Fruit fly (Drosophila melanogaster) whole organism, prepupa: Measurements from ENCODE around the gene CG10035.
A peak's percentile ranks its signal among the peaks of the same experiment; 100 is the strongest.

ENCODE experiments used
- Blimp-1 ChIP-seq: fragments of 200-800 bp; sonication (Bioruptor generic); optimal IDR thresholded peaks from 3 replicates; lab custom pipeline; 2017; ENCODE audit warnings: missing biosample characterization, missing genetic modification characterization, mild to moderate bottlenecking, moderate library complexity, missing genetic modification reagents
- CG11762 ChIP-seq: fragments of 200-800 bp; sonication (Bioruptor generic); optimal IDR thresholded peaks from 3 replicates; lab custom pipeline; 2016; ENCODE audit warnings: missing biosample characterization, missing genetic modification characterization; ENCODE audit not compliant: insufficient read depth
- CG11902 ChIP-seq: fragments of 200-800 bp; sonication (Bioruptor generic); optimal IDR thresholded peaks from 3 replicates; lab custom pipeline; 2016; ENCODE audit warnings: missing biosample characterization, missing genetic modification characterization
- CG15336 ChIP-seq: fragments of 200-800 bp; sonication (Bioruptor generic); IDR thresholded peaks from 2 replicates; pipeline ENCODE4 v1.3.6; 2022; ENCODE audit warnings: missing biosample characterization, missing genetic modification characterization
- CG1621 ChIP-seq: fragments of 200-800 bp; sonication (Bioruptor generic); optimal IDR thresholded peaks from 3 replicates; lab custom pipeline; 2018; ENCODE audit warnings: missing biosample characterization, mild to moderate bottlenecking, missing genetic modification characterization
- CG16779 ChIP-seq: fragments of 200-800 bp; sonication (Bioruptor generic); optimal IDR thresholded peaks from 3 replicates; lab custom pipeline; 2017; ENCODE audit warnings: missing biosample characterization, mild to moderate bottlenecking, missing genetic modification characterization
- CG3032 ChIP-seq: fragments of 200-800 bp; optimal IDR thresholded peaks from 2 replicates; lab custom pipeline; 2019; ENCODE audit warnings: missing biosample characterization, mild to moderate bottlenecking, missing genetic modification characterization, moderate library complexity
- CG31627 ChIP-seq: fragments of 200-800 bp; sonication (Bioruptor generic); optimal IDR thresholded peaks from 3 replicates; lab custom pipeline; 2016; ENCODE audit warnings: missing biosample characterization, missing genetic modification characterization
- CG32006 ChIP-seq: fragments of 200-800 bp; sonication (Bioruptor generic); optimal IDR thresholded peaks from 3 replicates; lab custom pipeline; 2017; ENCODE audit warnings: missing biosample characterization, mild to moderate bottlenecking, missing genetic modification characterization
- CG34406 ChIP-seq: fragments of 200-800 bp; sonication (Bioruptor generic); optimal IDR thresholded peaks from 3 replicates; lab custom pipeline; 2016; ENCODE audit warnings: missing biosample characterization, missing genetic modification characterization
- CG3919 ChIP-seq: fragments of 200-800 bp; sonication (Bioruptor generic); optimal IDR thresholded peaks from 3 replicates; lab custom pipeline; 2016; ENCODE audit warnings: missing biosample characterization, missing genetic modification characterization
- CG4318 ChIP-seq: fragments of 200-800 bp; sonication (Bioruptor generic); optimal IDR thresholded peaks from 3 replicates; lab custom pipeline; 2017; ENCODE audit warnings: missing biosample characterization, mild to moderate bottlenecking, missing genetic modification characterization
- CG6163 ChIP-seq: fragments of 200-800 bp; sonication (Bioruptor generic); IDR thresholded peaks from 3 replicates; pipeline ENCODE4 v1.3.6; 2022; ENCODE audit warnings: missing biosample characterization, missing genetic modification characterization
- CG6276 ChIP-seq: fragments of 200-800 bp; sonication (Bioruptor generic); optimal IDR thresholded peaks from 2 replicates; lab custom pipeline; 2017; ENCODE audit warnings: missing biosample characterization, mild to moderate bottlenecking, missing genetic modification characterization
- CG6792 ChIP-seq: fragments of 200-800 bp; sonication (Bioruptor generic); optimal IDR thresholded peaks from 3 replicates; lab custom pipeline; 2016; ENCODE audit warnings: missing biosample characterization, missing genetic modification characterization
- CG6808 ChIP-seq: fragments of 200-800 bp; sonication (Bioruptor generic); optimal IDR thresholded peaks from 3 replicates; lab custom pipeline; 2017; ENCODE audit warnings: missing biosample characterization, missing genetic modification characterization, mild to moderate bottlenecking, moderate library complexity, missing genetic modification reagents
- CG6854 ChIP-seq: fragments of 200-800 bp; sonication (Bioruptor generic); optimal IDR thresholded peaks from 2 replicates; lab custom pipeline; 2017; ENCODE audit warnings: missing biosample characterization, mild to moderate bottlenecking, missing genetic modification characterization
- CG7368 ChIP-seq: fragments of 200-800 bp; sonication (Bioruptor generic); optimal IDR thresholded peaks from 3 replicates; lab custom pipeline; 2016; ENCODE audit warnings: missing biosample characterization, missing genetic modification characterization
- CG8119 ChIP-seq: fragments of 200-800 bp; sonication (Bioruptor generic); IDR thresholded peaks from 3 replicates; pipeline ENCODE4 v1.3.6; 2022; ENCODE audit warnings: missing biosample characterization, missing genetic modification characterization
- CG8319 ChIP-seq: fragments of 200-800 bp; sonication (Bioruptor generic); optimal IDR thresholded peaks from 3 replicates; lab custom pipeline; 2016; ENCODE audit warnings: missing biosample characterization, missing genetic modification characterization
- CG9139 ChIP-seq: fragments of 200-800 bp; sonication (Bioruptor generic); optimal IDR thresholded peaks from 3 replicates; lab custom pipeline; 2017; ENCODE audit warnings: missing biosample characterization, mild to moderate bottlenecking, missing genetic modification characterization
- Eip78C ChIP-seq: fragments of 200-800 bp; sonication (Bioruptor generic); peaks from one replicate; lab custom pipeline; 2016; ENCODE audit warnings: missing biosample characterization, missing genetic modification characterization
- Eip93F ChIP-seq: fragments of 200-800 bp; sonication (Bioruptor generic); optimal IDR thresholded peaks from 2 replicates; lab custom pipeline; 2016; ENCODE audit warnings: missing biosample characterization, mild to moderate bottlenecking, missing genetic modification characterization
- Ets21C ChIP-seq: fragments of 200-800 bp; sonication (Bioruptor generic); optimal IDR thresholded peaks from 3 replicates; lab custom pipeline; 2016; ENCODE audit warnings: missing biosample characterization, missing genetic modification characterization
- Hr39 ChIP-seq: fragments of 200-800 bp; sonication (Bioruptor generic); optimal IDR thresholded peaks from 2 replicates; lab custom pipeline; 2016; ENCODE audit warnings: missing biosample characterization, missing genetic modification characterization
- Met ChIP-seq: fragments of 200-800 bp; sonication (Bioruptor generic); optimal IDR thresholded peaks from 3 replicates; lab custom pipeline; 2016; ENCODE audit warnings: missing biosample characterization, missing genetic modification characterization
- OdsH ChIP-seq: fragments of 200-800 bp; sonication (Bioruptor generic); optimal IDR thresholded peaks from 3 replicates; lab custom pipeline; 2016; ENCODE audit warnings: missing biosample characterization, missing genetic modification characterization
- Smox ChIP-seq: fragments of 200-800 bp; sonication (Bioruptor generic); optimal IDR thresholded peaks from 3 replicates; lab custom pipeline; 2016; ENCODE audit warnings: missing biosample characterization, missing genetic modification characterization
- Sox102F ChIP-seq: fragments of 200-800 bp; sonication (Bioruptor generic); optimal IDR thresholded peaks from 2 replicates; lab custom pipeline; 2016; ENCODE audit warnings: missing biosample characterization, mild to moderate bottlenecking, missing genetic modification characterization
- Sox15 ChIP-seq: fragments of 200-800 bp; sonication (Bioruptor generic); optimal IDR thresholded peaks from 3 replicates; lab custom pipeline; 2016; ENCODE audit warnings: missing biosample characterization, missing genetic modification characterization
- achi ChIP-seq: fragments of 200-800 bp; sonication (Bioruptor generic); optimal IDR thresholded peaks from 3 replicates; lab custom pipeline; 2016; ENCODE audit warnings: missing biosample characterization, missing genetic modification characterization
- acj6 ChIP-seq: fragments of 200-800 bp; sonication (Bioruptor generic); optimal IDR thresholded peaks from 3 replicates; lab custom pipeline; 2016; ENCODE audit warnings: missing biosample characterization, missing genetic modification characterization
- eg ChIP-seq: fragments of 200-800 bp; sonication (Bioruptor generic); IDR thresholded peaks from 3 replicates; pipeline ENCODE4 v1.3.6; 2022; ENCODE audit warnings: missing biosample characterization, missing genetic modification characterization
- esn ChIP-seq: fragments of 200-800 bp; sonication (Bioruptor generic); optimal IDR thresholded peaks from 2 replicates; lab custom pipeline; 2016; ENCODE audit warnings: missing biosample characterization, mild to moderate bottlenecking, missing genetic modification characterization, moderate library complexity
- fd59A ChIP-seq: fragments of 200-800 bp; sonication (Bioruptor generic); optimal IDR thresholded peaks from 2 replicates; lab custom pipeline; 2017; ENCODE audit warnings: missing biosample characterization, mild to moderate bottlenecking, missing genetic modification characterization, missing genetic modification reagents
- net ChIP-seq: fragments of 200-800 bp; sonication (Bioruptor generic); optimal IDR thresholded peaks from 3 replicates; lab custom pipeline; 2016; ENCODE audit warnings: missing biosample characterization, missing genetic modification characterization
- salr ChIP-seq, 2 experiments: fragments of 200-800 bp; sonication (Bioruptor generic); optimal IDR thresholded peaks; 3 replicates each; lab custom pipeline; 2016 to 2018; ENCODE audit warnings: missing biosample characterization in 2 of 2, missing genetic modification characterization in 2 of 2, mild to moderate bottlenecking in 1 of 2
- spab ChIP-seq: fragments of 200-800 bp; sonication (Bioruptor generic); optimal IDR thresholded peaks from 2 replicates; lab custom pipeline; 2017; ENCODE audit warnings: missing biosample characterization, mild to moderate bottlenecking, missing genetic modification characterization, missing genetic modification reagents
- ss ChIP-seq, 2 experiments: fragments of 200-800 bp; sonication (Bioruptor generic); optimal IDR thresholded peaks; 2 replicates in 1 of 2; 3 replicates in 1 of 2; lab custom pipeline; 2017 to 2018; ENCODE audit warnings: mild to moderate bottlenecking in 2 of 2, missing biosample characterization in 2 of 2, missing genetic modification characterization in 2 of 2, moderate library complexity in 1 of 2
- svp ChIP-seq: fragments of 200-800 bp; sonication (Bioruptor generic); peaks from one replicate; lab custom pipeline; 2016; ENCODE audit warnings: missing biosample characterization, missing genetic modification characterization
- vri ChIP-seq: fragments of 200-800 bp; sonication (Bioruptor generic); optimal IDR thresholded peaks from 3 replicates; lab custom pipeline; 2016; ENCODE audit warnings: missing biosample characterization, mild to moderate bottlenecking, missing genetic modification characterization

Gene CG10035

DNA sequence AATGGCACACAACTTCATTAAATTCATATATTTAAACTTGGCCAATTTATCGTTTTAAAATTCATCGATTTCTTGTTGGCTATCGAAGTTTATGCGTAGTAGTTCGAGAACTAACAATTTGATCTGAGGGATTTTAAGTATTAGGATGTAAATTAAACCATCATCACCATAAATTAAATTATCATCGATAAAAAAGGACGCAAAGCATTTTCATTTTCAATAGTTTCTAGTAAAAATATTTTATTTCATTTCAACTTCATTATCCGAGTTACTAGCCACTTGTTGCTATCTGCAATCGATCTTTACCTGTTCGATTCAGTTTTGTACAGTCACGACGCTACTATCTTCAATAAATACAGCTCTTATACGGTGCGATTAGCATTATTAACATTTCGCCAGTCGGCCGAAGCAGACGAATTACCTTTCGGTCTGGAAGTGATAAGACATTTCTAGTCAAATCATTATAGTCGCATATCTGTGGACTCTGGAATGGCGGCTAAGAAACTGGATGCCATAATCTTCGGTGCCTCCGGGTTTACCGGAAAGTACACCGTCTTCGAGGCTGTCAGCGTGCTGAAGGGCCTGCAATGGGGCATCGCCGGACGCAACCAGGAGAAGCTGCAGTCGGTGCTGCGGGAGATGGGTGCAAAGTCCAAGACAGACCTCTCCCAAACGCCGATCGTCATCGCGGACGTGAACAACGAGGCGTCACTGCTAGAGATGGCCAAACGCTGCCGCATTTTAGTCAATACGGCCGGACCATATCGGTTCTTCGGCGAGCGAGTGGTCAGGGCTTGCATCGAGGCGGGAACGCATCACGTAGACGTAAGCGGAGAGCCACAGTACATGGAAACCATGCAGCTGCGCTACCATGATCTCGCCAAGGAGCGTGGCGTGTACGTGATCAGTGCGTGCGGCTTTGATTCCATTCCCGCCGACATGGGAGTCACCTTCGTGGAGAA, 24.0 kb upstream of the CG10035 start, which contains the start of gene CG5167 (continued):
- no peak for TF ChIP-seq CG8319 (GFP tag; lab: Kevin White, UChicago)
- TF ChIP-seq CG6854 (GFP tag; lab: Kevin White, UChicago), result peak; percentile 59
- peak; percentile 54 for TF ChIP-seq spab (GFP tag; lab: Kevin White, UChicago)
- peak; percentile 46 for TF ChIP-seq Sox102F
- peak; percentile 59 for TF ChIP-seq CG8119 (GFP tag; lab: Robert Waterston, UW)
- TF ChIP-seq ss (GFP tag; optimal IDR thresholded peaks at IDR 0.05; lab: Kevin White, UChicago), result peak; percentile 84 to 89
- peak; percentile 50 for TF ChIP-seq CG11762 (GFP tag; lab: Kevin White, UChicago)
- TF ChIP-seq CG7368, result no peak
- TF ChIP-seq CG3032, result peak; percentile 7
- TF ChIP-seq Sox15 (GFP tag; lab: Kevin White, UChicago), result no peak
- TF ChIP-seq, all 60 proteins: peak for 38

DNA sequence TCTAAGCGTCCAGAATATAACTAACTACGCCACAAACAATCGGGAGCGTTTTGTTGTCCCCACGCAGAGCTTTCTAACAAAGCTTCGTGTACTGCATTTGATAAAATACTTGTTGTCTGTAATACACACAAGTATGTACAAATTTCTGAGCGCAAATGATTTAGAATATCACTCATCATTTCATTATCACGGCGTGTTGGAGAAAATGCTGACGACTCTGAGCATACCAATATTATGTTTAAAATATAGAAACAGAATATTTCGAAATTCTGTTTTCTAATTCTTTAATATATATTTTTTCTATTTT, 23.4 kb upstream of the CG10035 start, which contains the start of gene Cyp9f2:
Cyp9f2 (minus strand) TSS at position 101 of the 307 bp plus-strand sequence.
- TF ChIP-seq net (GFP tag; lab: Kevin White, UChicago), result no peak
- no peak for TF ChIP-seq Smox
- no peak for TF ChIP-seq eg
- no peak for TF ChIP-seq CG3919 (GFP tag; lab: Kevin White, UChicago)
- TF ChIP-seq acj6 (GFP tag; lab: Kevin White, UChicago), result no peak
- TF ChIP-seq OdsH (GFP tag; lab: Kevin White, UChicago), result no peak
- TF ChIP-seq salr (GFP tag; optimal IDR thresholded peaks at IDR 0.05; lab: Kevin White, UChicago), result no peak
- no peak for TF ChIP-seq CG8119 (GFP tag; lab: Robert Waterston, UW)
- TF ChIP-seq CG1621, result no peak
- no peak for TF ChIP-seq Eip78C (GFP tag; lab: Kevin White, UChicago)
- TF ChIP-seq CG6276, result no peak

DNA sequence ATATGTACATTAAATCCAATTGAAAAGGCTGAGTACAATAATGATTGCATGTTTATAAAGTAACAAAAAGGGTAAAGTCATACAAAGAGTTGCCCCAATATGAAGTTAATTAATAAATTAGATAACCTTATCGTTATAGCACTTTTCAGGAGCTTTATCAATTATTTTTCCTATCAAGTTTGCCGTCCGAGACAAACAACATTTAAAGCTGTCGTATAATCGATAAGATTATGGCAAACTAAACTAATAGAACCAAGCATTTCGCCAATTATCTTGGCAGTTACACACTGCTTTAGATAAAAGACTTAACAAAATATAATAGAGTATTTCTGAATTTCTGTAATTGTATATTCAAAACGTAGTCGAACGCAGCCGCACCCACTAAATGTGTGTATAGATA, 22.6 kb upstream of the CG10035 start:
- peak; percentile 18 for TF ChIP-seq vri (GFP tag; lab: Kevin White, UChicago)
- peak; percentile 26 for TF ChIP-seq Eip93F (GFP tag; lab: Kevin White, UChicago)
- no peak for TF ChIP-seq Ets21C (GFP tag; lab: Kevin White, UChicago)

DNA sequence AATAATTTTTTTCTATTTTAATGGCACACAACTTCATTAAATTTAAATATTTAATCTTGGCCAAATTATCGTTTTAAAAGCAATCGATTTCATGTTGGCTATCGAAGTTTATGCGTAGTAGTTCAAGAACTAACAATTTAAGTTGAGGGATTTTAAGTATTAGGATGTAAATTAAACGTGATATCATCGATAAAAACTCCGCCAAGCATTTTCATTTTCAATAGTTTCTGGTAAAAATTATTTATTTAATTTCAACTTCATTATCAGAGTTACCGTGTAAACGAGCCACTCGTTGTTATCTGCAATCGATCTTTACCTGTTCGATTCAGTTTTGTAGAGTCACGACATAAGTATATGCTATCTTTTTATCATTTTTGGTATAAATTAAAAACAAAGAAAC, 20.4 kb upstream of the CG10035 start:
- peak; percentile 93 for TF ChIP-seq Blimp-1
- TF ChIP-seq CG6808 (GFP tag; lab: Kevin White, UChicago), result peak; percentile 95
- TF ChIP-seq CG6792, result peak; percentile 96
- TF ChIP-seq CG6163 (GFP tag; lab: Robert Waterston, UW), result peak; percentile 100
- peak; percentile 88 for TF ChIP-seq CG4318
- TF ChIP-seq eg, result peak; percentile 98
- peak; percentile 96 for TF ChIP-seq CG31627 (GFP tag; lab: Kevin White, UChicago)
- peak; percentile 90 for TF ChIP-seq Sox15 (GFP tag; lab: Kevin White, UChicago)
- TF ChIP-seq achi (GFP tag; lab: Kevin White, UChicago), result peak; percentile 94
- TF ChIP-seq CG7368, result peak; percentile 98
- peak; percentile 96 for TF ChIP-seq CG9139 (GFP tag; lab: Kevin White, UChicago)
- peak; percentile 95 for TF ChIP-seq vri (GFP tag; lab: Kevin White, UChicago)
- TF ChIP-seq CG6276, result peak; percentile 94
- peak; percentile 99 for TF ChIP-seq Eip78C (GFP tag; lab: Kevin White, UChicago)
- TF ChIP-seq CG34406, result peak; percentile 97
- peak; percentile 91 for TF ChIP-seq fd59A (GFP tag; lab: Kevin White, UChicago)
- peak; percentile 92 for TF ChIP-seq CG16779 (tag; lab: Kevin White, UChicago)
- peak; percentile 92 for TF ChIP-seq Ets21C (GFP tag; lab: Kevin White, UChicago)
- TF ChIP-seq Eip93F (GFP tag; lab: Kevin White, UChicago), result peak; percentile 96
- peak; percentile 92 for TF ChIP-seq CG32006 (GFP tag; lab: Kevin White, UChicago)
- TF ChIP-seq CG15336, result peak; percentile 95
- peak; percentile 97 for TF ChIP-seq Met (GFP tag; lab: Kevin White, UChicago)
- peak; percentile 98 for TF ChIP-seq spab (GFP tag; lab: Kevin White, UChicago)
- TF ChIP-seq Hr39 (GFP tag; lab: Kevin White, UChicago), result peak; percentile 94
- TF ChIP-seq svp (GFP tag; lab: Kevin White, UChicago), result peak; percentile 99
- peak; percentile 96 for TF ChIP-seq CG11902 (GFP tag; lab: Kevin White, UChicago)
- peak; percentile 95 for TF ChIP-seq OdsH (GFP tag; lab: Kevin White, UChicago)
- TF ChIP-seq acj6 (GFP tag; lab: Kevin White, UChicago), result peak; percentile 93
- peak; percentile 98 for TF ChIP-seq esn (GFP tag; lab: Kevin White, UChicago)
- peak; percentile 98 for TF ChIP-seq Sox102F
- TF ChIP-seq CG11762 (GFP tag; lab: Kevin White, UChicago), result peak; percentile 99
- TF ChIP-seq CG8319 (GFP tag; lab: Kevin White, UChicago), result peak; percentile 94
- TF ChIP-seq CG8119 (GFP tag; lab: Robert Waterston, UW), result peak; percentile 94
- TF ChIP-seq CG6854 (GFP tag; lab: Kevin White, UChicago), result peak; percentile 99
